Worm (Caenorhabditis elegans) whole organism, late embryonic: ENCODE measurements around the gene rpl-36.

ENCODE experiments used
- ahr-1 ChIP-seq: sonication (generic microtip); optimal IDR thresholded peaks from 2 replicates; lab custom pipeline; 2016; ENCODE audit warnings: missing genetic modification characterization, missing compliant biosample characterization
- fax-1 ChIP-seq: sonication (generic microtip); optimal IDR thresholded peaks from 2 replicates; lab custom pipeline; 2016; ENCODE audit warnings: missing genotype, missing genetic modification characterization, missing compliant biosample characterization
- gmeb-2 ChIP-seq: sonication (generic microtip); optimal IDR thresholded peaks from 2 replicates; lab custom pipeline; 2016; ENCODE audit warnings: missing genetic modification characterization, inconsistent platforms, missing compliant biosample characterization
- mec-3 ChIP-seq: sonication (generic microtip); optimal IDR thresholded peaks from 2 replicates; lab custom pipeline; 2016; ENCODE audit warnings: borderline replicate concordance, missing genetic modification characterization, missing compliant biosample characterization
- nfya-1 ChIP-seq: sonication (generic microtip); optimal IDR thresholded peaks from 2 replicates; lab custom pipeline; 2017; ENCODE audit warnings: missing genetic modification characterization, mild to moderate bottlenecking, missing compliant biosample characterization, antibody characterized with exemption, moderate library complexity
- nhr-11 ChIP-seq: fragments of 150-350 bp; optimal IDR thresholded peaks from 2 replicates; lab custom pipeline; 2014; ENCODE audit warnings: missing biosample characterization, missing genetic modification characterization
- pha-4 ChIP-seq: fragments of 150-350 bp; optimal IDR thresholded peaks from 2 replicates; lab custom pipeline; 2018; ENCODE audit warnings: missing biosample characterization, missing genetic modification reagents, missing genetic modification characterization
- pqm-1 ChIP-seq: sonication (generic microtip); optimal IDR thresholded peaks from 2 replicates; lab custom pipeline; 2016; ENCODE audit warnings: missing genetic modification characterization, missing compliant biosample characterization
- rnt-1 ChIP-seq: sonication (generic microtip); optimal IDR thresholded peaks from 2 replicates; lab custom pipeline; 2016; ENCODE audit warnings: missing genetic modification characterization, missing compliant biosample characterization
- sox-4 ChIP-seq: sonication (generic microtip); optimal IDR thresholded peaks from 2 replicates; lab custom pipeline; 2017; ENCODE audit warnings: mild to moderate bottlenecking, missing genetic modification characterization, inconsistent platforms, missing compliant biosample characterization
- syd-9 ChIP-seq: sonication (generic microtip); optimal IDR thresholded peaks from 2 replicates; lab custom pipeline; 2016; ENCODE audit warnings: mild to moderate bottlenecking, missing genetic modification characterization, moderate library complexity, missing compliant biosample characterization

DNA sequence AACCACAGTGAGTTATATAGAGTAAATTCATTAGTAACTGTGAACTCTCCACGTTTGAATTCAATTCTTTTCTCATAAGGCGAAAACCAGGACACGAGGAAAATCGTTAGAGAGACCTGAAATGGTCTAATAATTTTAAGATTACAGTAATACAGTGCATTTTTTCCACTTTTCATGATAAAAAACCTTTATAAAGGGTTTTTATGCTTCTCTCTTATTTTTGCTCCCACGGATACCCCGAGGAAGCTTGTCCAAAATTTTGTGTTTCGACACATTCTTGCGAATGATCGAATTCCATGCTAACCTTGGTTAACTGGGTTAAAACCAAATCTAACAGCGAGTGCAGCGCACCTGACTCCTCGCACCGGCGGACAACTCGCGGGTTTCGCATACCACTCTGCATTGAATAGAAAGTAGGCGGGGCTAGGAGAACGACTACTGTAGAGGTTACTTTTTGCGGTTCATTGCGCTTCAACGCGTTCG, 39.8 kb upstream of the rpl-36 start:
- TF ChIP-seq fax-1 (tag; lab: Kevin White, UChicago) (no peak), pha-4 (tag; lab: Kevin White, UChicago) (no peak), ahr-1 (tag; lab: Kevin White, UChicago) (no peak), syd-9 (no peak), mec-3 (tag; lab: Kevin White, UChicago) (no peak), gmeb-2 (tag; lab: Kevin White, UChicago) (no peak), pqm-1 (tag; lab: Kevin White, UChicago) (no peak), nhr-11 (tag; lab: Kevin White, UChicago) (no peak), sox-4 (tag; lab: Kevin White, UChicago) (no peak), rnt-1 (tag; lab: Kevin White, UChicago) (no peak), nfya-1 (tag; lab: Kevin White, UChicago) (no peak)
